Worm (Caenorhabditis elegans) whole organism, L4 larva: ENCODE measurements around the gene C35B1.5.

ENCODE experiments used
- Y75B8A.6 ChIP-seq: fragments of 200-800 bp; sonication (Bioruptor generic); IDR thresholded peaks from 2 replicates; pipeline ENCODE4 v1.3.6; 2022; ENCODE audit warnings: missing genetic modification reagents, missing genetic modification characterization, missing compliant biosample characterization
- duxl-1 ChIP-seq: sonication (generic microtip); optimal IDR thresholded peaks from 2 replicates; lab custom pipeline; 2016; ENCODE audit warnings: mild to moderate bottlenecking, missing genetic modification characterization, moderate library complexity, missing compliant biosample characterization; ENCODE audit not compliant: poor library complexity
- fkh-10 ChIP-seq: fragments of 150-350 bp; optimal IDR thresholded peaks from 2 replicates; lab custom pipeline; 2014; ENCODE audit warnings: missing biosample characterization, missing genetic modification reagents, missing genetic modification characterization
- lir-3 ChIP-seq: sonication (generic microtip); optimal IDR thresholded peaks from 2 replicates; lab custom pipeline; 2016; ENCODE audit warnings: mild to moderate bottlenecking, missing genetic modification characterization, missing compliant biosample characterization
- lsy-2 ChIP-seq, 2 experiments: fragments of 150-350 bp in 1 of 2; sonication (generic microtip) in 1 of 2; optimal IDR thresholded peaks; 2 replicates each; lab custom pipeline; 2014 to 2017; ENCODE audit warnings: missing biosample characterization in 2 of 2, missing genetic modification characterization in 2 of 2
- nhr-102 ChIP-seq: sonication (generic microtip); optimal IDR thresholded peaks from 2 replicates; lab custom pipeline; 2016; ENCODE audit warnings: mild to moderate bottlenecking, missing genetic modification characterization, moderate library complexity, missing compliant biosample characterization
- php-3 ChIP-seq: fragments of 200-800 bp; sonication (Bioruptor generic); IDR thresholded peaks from 2 replicates; pipeline ENCODE4 v1.3.6; 2022; ENCODE audit warnings: missing genetic modification reagents, missing genetic modification characterization, missing compliant biosample characterization
- pqm-1 ChIP-seq: sonication (generic microtip); optimal IDR thresholded peaks from 2 replicates; lab custom pipeline; 2017; ENCODE audit warnings: missing biosample characterization, missing genetic modification characterization
- snpc-4 ChIP-seq: fragments of 150-350 bp; optimal IDR thresholded peaks from 2 replicates; lab custom pipeline; 2014; ENCODE audit warnings: missing biosample characterization, missing genetic modification characterization
- tag-97 ChIP-seq: fragments of 200-800 bp; sonication (Bioruptor generic); IDR thresholded peaks from 2 replicates; pipeline ENCODE4 v1.3.6; 2022; ENCODE audit warnings: missing genetic modification characterization, missing compliant biosample characterization
- unc-130 ChIP-seq: sonication (generic microtip); optimal IDR thresholded peaks from 2 replicates; lab custom pipeline; 2016; ENCODE audit warnings: missing genetic modification reagents, missing genetic modification characterization, missing compliant biosample characterization
- ztf-7 ChIP-seq: fragments of 150-350 bp; optimal IDR thresholded peaks from 2 replicates; lab custom pipeline; 2014; ENCODE audit warnings: missing biosample characterization, missing genetic modification characterization

DNA sequence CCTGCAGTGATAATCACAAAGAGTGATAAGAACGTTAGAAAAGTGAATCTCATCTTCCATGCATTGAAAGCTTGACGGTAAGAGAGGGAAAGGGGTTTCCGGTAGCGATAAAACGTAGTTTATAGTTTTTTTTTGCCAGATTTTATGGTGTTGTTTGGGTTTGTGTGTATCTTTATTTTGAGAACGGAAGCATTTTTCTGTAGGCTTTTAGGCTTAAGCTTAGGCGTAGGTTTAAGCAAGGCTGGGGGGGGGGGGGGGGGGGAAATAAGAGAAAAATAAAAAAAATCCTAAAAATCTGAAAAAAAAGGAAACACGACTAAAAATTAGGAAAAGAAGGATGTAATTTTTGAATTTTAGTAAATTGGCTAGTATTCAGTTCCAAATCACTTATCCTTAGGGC lies 5.1 kb downstream of the C35B1.5 start, which contains the start of gene C35B1.8:
- TF ChIP-seq lir-3 (no peak), fkh-10 (GFP tag; lab: Kevin White, UChicago) (no peak), lsy-2 (tag; optimal IDR thresholded peaks at IDR 0.05; lab: Kevin White, UChicago) (no peak), pqm-1 (tag; lab: Kevin White, UChicago) (no peak), nhr-102 (tag; lab: Kevin White, UChicago) (no peak), duxl-1 (no peak), php-3 (GFP tag; lab: Robert Waterston, UW) (no peak), unc-130 (no peak), tag-97 (no peak), snpc-4 (tag; lab: Kevin White, UChicago) (no peak), Y75B8A.6 (GFP tag; lab: Robert Waterston, UW) (no peak), ztf-7 (tag; lab: Kevin White, UChicago) (no peak)
